Worm (Caenorhabditis elegans): Measurements from ENCODE around the gene rml-3.

rml-3 gene

ce11 chrX:6277252-6277651 lies 38.4 kb upstream of the rml-3 start:
- TF ChIP-seq nhr-23 (tag; optimal IDR thresholded peaks at IDR 0.05) (peak; percentile 18), elt-1 (tag; optimal IDR thresholded peaks at IDR 0.05) (peak; percentile 53), unc-62 (GFP tag; optimal IDR thresholded peaks at IDR 0.05) (no peak), elt-3 (tag; optimal IDR thresholded peaks at IDR 0.05) (no peak), nhr-25 (tag; optimal IDR thresholded peaks at IDR 0.05) (peak; percentile 93), nhr-43 (tag; optimal IDR thresholded peaks at IDR 0.05; ENCODE audit: poor library complexity, severe bottlenecking) (no peak), tbx-2 (tag; optimal IDR thresholded peaks at IDR 0.05) (no peak), lsy-12 (tag; optimal IDR thresholded peaks at IDR 0.05) (no peak), nhr-76 (tag; optimal IDR thresholded peaks at IDR 0.05) (no peak), ama-1 (optimal IDR thresholded peaks at IDR 0.05) (no peak), nhr-67 (tag; optimal IDR thresholded peaks at IDR 0.05) (no peak)

DNA sequence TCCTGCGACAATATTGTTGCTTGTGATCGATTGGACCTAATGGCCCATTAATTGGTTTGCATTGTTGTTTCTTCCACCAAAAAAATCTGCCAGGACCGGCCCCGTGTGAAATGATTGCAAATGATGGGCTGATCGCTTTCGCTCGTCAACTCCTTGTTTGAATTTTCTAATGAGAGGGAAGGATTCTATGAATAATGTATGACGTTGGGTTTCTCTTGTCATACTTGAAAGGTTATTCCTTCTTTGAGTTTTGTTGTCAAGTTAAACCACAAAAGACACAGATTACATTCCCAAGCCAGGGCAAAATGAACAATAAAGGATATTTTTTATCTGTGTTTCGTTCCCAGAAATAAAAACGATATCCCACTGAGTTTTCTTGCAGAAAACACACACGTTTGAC lies 37.8 kb upstream of the rml-3 start:
- TF ChIP-seq fos-1 (tag; optimal IDR thresholded peaks at IDR 0.05): no peak
- no peak for TF ChIP-seq unc-62 (GFP tag; optimal IDR thresholded peaks at IDR 0.05)

- TF ChIP-seq pqm-1 (tag; optimal IDR thresholded peaks at IDR 0.05) (no peak), nhr-23 (tag; optimal IDR thresholded peaks at IDR 0.05) (peak; percentile 16), nfya-1 (tag; optimal IDR thresholded peaks at IDR 0.05; ENCODE audit: insufficient read depth) (peak; percentile 8), elt-1 (tag; optimal IDR thresholded peaks at IDR 0.05) (no peak), skn-1 (tag; optimal IDR thresholded peaks at IDR 0.05) (no peak), nhr-28 (tag; optimal IDR thresholded peaks at IDR 0.05) (no peak), ama-1 (optimal IDR thresholded peaks at IDR 0.05) (no peak), ztf-4 (tag; optimal IDR thresholded peaks at IDR 0.05) (no peak), nhr-25 (tag; optimal IDR thresholded peaks at IDR 0.05) (peak; percentile 72), elt-2 (tag; optimal IDR thresholded peaks at IDR 0.05) (no peak), ceh-16 (tag; optimal IDR thresholded peaks at IDR 0.05) (no peak)
Observed at ce11 chrX:6275343-6275742, 36.5 kb upstream of the rml-3 start.

DNA sequence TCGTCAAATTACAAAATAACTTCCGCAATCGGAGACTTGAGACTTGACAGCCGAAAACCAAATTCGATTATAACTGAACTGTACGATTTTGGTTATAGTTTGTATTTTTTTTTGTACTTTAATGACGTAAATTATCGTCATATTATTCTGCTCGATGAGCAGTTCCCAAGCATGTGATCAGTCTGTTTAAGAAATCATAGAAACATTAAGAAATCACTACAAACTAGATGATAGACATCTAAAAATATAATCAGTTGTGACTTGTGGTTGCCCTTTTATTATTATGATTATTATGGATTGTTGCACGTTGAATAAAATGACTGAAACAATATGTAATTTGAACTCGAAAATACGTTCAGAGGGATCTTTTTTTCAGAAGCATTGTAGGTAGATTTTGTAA lies 35.4 kb upstream of the rml-3 start:
- peak; percentile 27 for TF ChIP-seq pha-4 (tag; optimal IDR thresholded peaks at IDR 0.05)
- TF ChIP-seq elt-2 (tag; optimal IDR thresholded peaks at IDR 0.05): peak; percentile 80
- TF ChIP-seq skn-1 (tag; optimal IDR thresholded peaks at IDR 0.05): peak; percentile 61
- TF ChIP-seq pqm-1 (tag; optimal IDR thresholded peaks at IDR 0.05): peak; percentile 83
- no peak for TF ChIP-seq unc-62 (GFP tag; optimal IDR thresholded peaks at IDR 0.05)
- TF ChIP-seq snpc-4 (tag; optimal IDR thresholded peaks at IDR 0.05): no peak
- peak; percentile 27 for TF ChIP-seq jun-1 (tag; optimal IDR thresholded peaks at IDR 0.05)

ce11 chrX:6273772-6274171 lies 34.9 kb upstream of the rml-3 start:
- TF ChIP-seq skn-1 (tag; optimal IDR thresholded peaks at IDR 0.05) (no peak), tbx-2 (tag; optimal IDR thresholded peaks at IDR 0.05) (no peak), mdl-1 (tag; optimal IDR thresholded peaks at IDR 0.05) (no peak), hmg-11 (tag; optimal IDR thresholded peaks at IDR 0.05) (no peak), egl-27 (tag; optimal IDR thresholded peaks at IDR 0.05) (no peak), elt-1 (tag; optimal IDR thresholded peaks at IDR 0.05) (no peak), egl-5 (tag; optimal IDR thresholded peaks at IDR 0.05) (no peak), ZK546.5 (tag; optimal IDR thresholded peaks at IDR 0.05) (no peak), nhr-11 (tag; optimal IDR thresholded peaks at IDR 0.05) (no peak), mml-1 (tag; optimal IDR thresholded peaks at IDR 0.05) (no peak), lin-39 (tag; optimal IDR thresholded peaks at IDR 0.05) (no peak), elt-3 (tag; optimal IDR thresholded peaks at IDR 0.05) (no peak), lsy-12 (tag; optimal IDR thresholded peaks at IDR 0.05) (no peak), ztf-4 (tag; optimal IDR thresholded peaks at IDR 0.05) (no peak), jun-1 (tag; optimal IDR thresholded peaks at IDR 0.05) (no peak), nhr-76 (tag; optimal IDR thresholded peaks at IDR 0.05) (no peak)

- TF ChIP-seq jun-1 (tag; optimal IDR thresholded peaks at IDR 0.05) (peak; percentile 40), elt-2 (tag; optimal IDR thresholded peaks at IDR 0.05) (peak; percentile 94), pha-4 (tag; optimal IDR thresholded peaks at IDR 0.05) (peak; percentile 37), pqm-1 (tag; optimal IDR thresholded peaks at IDR 0.05) (peak; percentile 88), ZK546.5 (tag; optimal IDR thresholded peaks at IDR 0.05) (no peak), skn-1 (tag; optimal IDR thresholded peaks at IDR 0.05) (peak; percentile 76), egl-5 (tag; optimal IDR thresholded peaks at IDR 0.05) (no peak)
Observed at ce11 chrX:6271718-6272117, 32.9 kb upstream of the rml-3 start, which contains the start of gene lro-1. Gene lro-1, plus strand, starts transcription at chrX:6272089.

All from whole organism, L3 larva.